Fruit fly (Drosophila melanogaster) whole organism, embryonic: Measurements from ENCODE around the gene CG31637.

Experiments used
- Aef1 ChIP-seq: fragments of 200-800 bp; sonication (Bioruptor generic); IDR thresholded peaks from 3 replicates; pipeline ENCODE4 v1.3.6; 2022; ENCODE audit warnings: missing biosample characterization, missing genetic modification characterization
- Blimp-1 ChIP-seq: fragments of 200-800 bp; sonication (Bioruptor generic); optimal IDR thresholded peaks from 3 replicates; lab custom pipeline; 2018; ENCODE audit warnings: missing biosample characterization, missing genetic modification characterization, mild to moderate bottlenecking, moderate library complexity, missing genetic modification reagents
- CG10462 ChIP-seq: fragments of 200-800 bp; sonication (Bioruptor generic); optimal IDR thresholded peaks from 2 replicates; lab custom pipeline; 2016; ENCODE audit warnings: missing biosample characterization, missing genetic modification characterization
- CG10979 ChIP-seq: fragments of 200-800 bp; sonication (Bioruptor generic); optimal IDR thresholded peaks from 2 replicates; lab custom pipeline; 2018; ENCODE audit warnings: missing biosample characterization, mild to moderate bottlenecking, missing genetic modification characterization, moderate library complexity
- CG11560 ChIP-seq: fragments of 200-800 bp; sonication (Bioruptor generic); IDR thresholded peaks from 3 replicates; pipeline ENCODE4 v1.3.6; 2022; ENCODE audit warnings: missing biosample characterization, missing genetic modification characterization
- CG12391 ChIP-seq: fragments of 200-800 bp; sonication (Bioruptor generic); optimal IDR thresholded peaks from 3 replicates; lab custom pipeline; 2018; ENCODE audit warnings: missing biosample characterization, mild to moderate bottlenecking, missing genetic modification characterization, moderate library complexity
- CG13287 ChIP-seq: fragments of 200-800 bp; sonication (Bioruptor generic); IDR thresholded peaks from 2 replicates; pipeline ENCODE4 v1.3.6; 2022; ENCODE audit warnings: missing biosample characterization, missing genetic modification characterization; ENCODE audit not compliant: partially characterized antibody
- CG13424 ChIP-seq: fragments of 200-800 bp; sonication (Bioruptor generic); optimal IDR thresholded peaks from 2 replicates; lab custom pipeline; 2019; ENCODE audit warnings: missing biosample characterization, mild to moderate bottlenecking, missing genetic modification characterization, moderate library complexity
- CG17186 ChIP-seq: fragments of 200-800 bp; sonication (Bioruptor generic); optimal IDR thresholded peaks from 3 replicates; lab custom pipeline; 2017; ENCODE audit warnings: missing biosample characterization, missing genetic modification reagents, missing genetic modification characterization
- CG17361 ChIP-seq: fragments of 200-800 bp; sonication (Bioruptor generic); IDR thresholded peaks from 3 replicates; pipeline ENCODE4 v1.3.6; 2022; ENCODE audit warnings: missing biosample characterization, missing genetic modification characterization
- CG17385 ChIP-seq: fragments of 200-800 bp; sonication (Bioruptor generic); optimal IDR thresholded peaks from 3 replicates; lab custom pipeline; 2018; ENCODE audit warnings: missing biosample characterization, mild to moderate bottlenecking, missing genetic modification characterization
- CG2712 ChIP-seq: fragments of 200-800 bp; optimal IDR thresholded peaks from 3 replicates; lab custom pipeline; 2019; ENCODE audit warnings: missing biosample characterization, mild to moderate bottlenecking, missing genetic modification characterization, moderate library complexity
- CG31441 ChIP-seq: fragments of 200-800 bp; sonication (Bioruptor generic); IDR thresholded peaks from 2 replicates; pipeline ENCODE4 v1.3.6; 2022; ENCODE audit warnings: missing biosample characterization, missing genetic modification characterization
- CG4730 ChIP-seq: fragments of 200-800 bp; sonication (Bioruptor generic); IDR thresholded peaks from 2 replicates; pipeline ENCODE4 v1.3.6; 2022; ENCODE audit warnings: missing biosample characterization, missing genetic modification characterization
- CG5180 ChIP-seq: fragments of 200-800 bp; sonication (Bioruptor generic); optimal IDR thresholded peaks from 3 replicates; lab custom pipeline; 2017; ENCODE audit warnings: missing biosample characterization, missing genetic modification characterization, mild to moderate bottlenecking, moderate library complexity, missing genetic modification reagents
- CG6254 ChIP-seq: fragments of 200-800 bp; sonication (Bioruptor generic); optimal IDR thresholded peaks from 3 replicates; lab custom pipeline; 2017; ENCODE audit warnings: mild to moderate bottlenecking, missing biosample characterization, missing genetic modification reagents, missing genetic modification characterization
- CG6689 ChIP-seq: fragments of 200-800 bp; sonication (Bioruptor generic); IDR thresholded peaks from 2 replicates; pipeline ENCODE4 v1.3.6; 2022; ENCODE audit warnings: missing biosample characterization, missing genetic modification characterization
- CG6854 ChIP-seq: fragments of 200-800 bp; sonication (Bioruptor generic); optimal IDR thresholded peaks from 3 replicates; lab custom pipeline; 2017; ENCODE audit warnings: missing biosample characterization, mild to moderate bottlenecking, missing genetic modification characterization
- CG7556 ChIP-seq: fragments of 200-800 bp; sonication (Bioruptor generic); optimal IDR thresholded peaks from 2 replicates; lab custom pipeline; 2017; ENCODE audit warnings: missing biosample characterization, mild to moderate bottlenecking, missing genetic modification characterization
- CG9437 ChIP-seq: fragments of 200-800 bp; sonication (Bioruptor generic); optimal IDR thresholded peaks from 2 replicates; lab custom pipeline; 2018; ENCODE audit warnings: missing biosample characterization, mild to moderate bottlenecking, missing genetic modification characterization
- CG9609 ChIP-seq: fragments of 200-800 bp; sonication (Bioruptor generic); optimal IDR thresholded peaks from 3 replicates; lab custom pipeline; 2016; ENCODE audit warnings: missing biosample characterization, missing genetic modification characterization
- CTCF ChIP-seq: fragments of 200-800 bp; sonication (Bioruptor generic); optimal IDR thresholded peaks from 2 replicates; lab custom pipeline; 2017; ENCODE audit warnings: missing biosample characterization, mild to moderate bottlenecking, missing genetic modification characterization, moderate library complexity
- CoRest ChIP-seq: fragments of 200-800 bp; sonication (Bioruptor generic); optimal IDR thresholded peaks from 3 replicates; lab custom pipeline; 2018; ENCODE audit warnings: missing biosample characterization, mild to moderate bottlenecking, missing genetic modification characterization, moderate library complexity
- D19A ChIP-seq: fragments of 200-800 bp; optimal IDR thresholded peaks from 3 replicates; lab custom pipeline; 2019; ENCODE audit warnings: missing biosample characterization, mild to moderate bottlenecking, missing genetic modification characterization, moderate library complexity
- Doc3 ChIP-seq: fragments of 200-800 bp; sonication (Bioruptor generic); IDR thresholded peaks from 3 replicates; pipeline ENCODE4 v1.3.6; 2022; ENCODE audit warnings: missing biosample characterization, missing genetic modification characterization; ENCODE audit not compliant: partially characterized antibody
- Drgx ChIP-seq: fragments of 200-800 bp; sonication (Bioruptor generic); IDR thresholded peaks from 2 replicates; pipeline ENCODE4 v1.3.6; 2022; ENCODE audit warnings: missing biosample characterization, missing genetic modification characterization
- Ets65A ChIP-seq: fragments of 200-800 bp; sonication (Bioruptor generic); peaks from one replicate; lab custom pipeline; 2016; ENCODE audit warnings: missing biosample characterization, missing genetic modification characterization
- Fer3 ChIP-seq: fragments of 200-800 bp; sonication (Bioruptor generic); optimal IDR thresholded peaks from 2 replicates; lab custom pipeline; 2018; ENCODE audit warnings: missing biosample characterization, mild to moderate bottlenecking, missing genetic modification characterization, moderate library complexity
- Hr51 ChIP-seq, 2 experiments: fragments of 200-800 bp; sonication (Bioruptor generic); optimal IDR thresholded peaks; 2 replicates in 1 of 2; 3 replicates in 1 of 2; lab custom pipeline; 2016 to 2018; ENCODE audit warnings: missing biosample characterization in 2 of 2, missing genetic modification characterization in 2 of 2, mild to moderate bottlenecking in 1 of 2, moderate library complexity in 1 of 2
- MBD-R2 ChIP-seq: fragments of 200-800 bp; sonication (Bioruptor generic); IDR thresholded peaks from 2 replicates; pipeline ENCODE4 v1.3.6; 2022; ENCODE audit warnings: missing biosample characterization, missing genetic modification characterization
- Opbp ChIP-seq: fragments of 200-800 bp; sonication (Bioruptor generic); IDR thresholded peaks from 3 replicates; pipeline ENCODE4 v1.3.6; 2022; ENCODE audit warnings: missing biosample characterization, missing genetic modification characterization; ENCODE audit not compliant: partially characterized antibody
- Sox100B ChIP-seq: fragments of 200-800 bp; sonication (Bioruptor generic); optimal IDR thresholded peaks from 3 replicates; lab custom pipeline; 2018; ENCODE audit warnings: missing biosample characterization, mild to moderate bottlenecking, missing genetic modification characterization
- Xrp1 ChIP-seq: fragments of 200-800 bp; sonication (Bioruptor generic); IDR thresholded peaks from 2 replicates; pipeline ENCODE4 v1.3.6; 2022; ENCODE audit warnings: missing biosample characterization, missing genetic modification characterization
- crol ChIP-seq: fragments of 200-800 bp; sonication (Bioruptor generic); IDR thresholded peaks from 2 replicates; pipeline ENCODE4 v1.3.6; 2022; ENCODE audit warnings: missing biosample characterization, missing genetic modification characterization
- dysf ChIP-seq: fragments of 200-800 bp; sonication (Bioruptor generic); IDR thresholded peaks from 3 replicates; pipeline ENCODE4 v1.3.6; 2022; ENCODE audit warnings: missing biosample characterization, missing genetic modification characterization
- eve ChIP-seq, 2 experiments: fragments of >200 bp; optimal IDR thresholded peaks; 2 replicates each; lab custom pipeline; 2017; ENCODE audit warnings: missing biosample characterization in 2 of 2, missing genetic modification characterization in 2 of 2
- gem ChIP-seq: fragments of 200-800 bp; sonication (Bioruptor generic); optimal IDR thresholded peaks from 2 replicates; lab custom pipeline; 2019; ENCODE audit warnings: missing biosample characterization, mild to moderate bottlenecking, missing genetic modification characterization, moderate library complexity
- hkb ChIP-seq, 2 experiments: fragments of 200-800 bp in 1 of 2; fragments of >200 bp in 1 of 2; sonication (Bioruptor generic) in 1 of 2; IDR thresholded peaks in 1 of 2; optimal IDR thresholded peaks in 1 of 2; 2 replicates each; pipeline versions ENCODE4 v1.3.6 to Lab custom; 2017 to 2022; ENCODE audit warnings: missing biosample characterization in 1 of 2, missing genetic modification characterization in 1 of 2
- jing ChIP-seq: fragments of 200-800 bp; sonication (Bioruptor generic); optimal IDR thresholded peaks from 2 replicates; lab custom pipeline; 2018; ENCODE audit warnings: missing biosample characterization, mild to moderate bottlenecking, missing genetic modification characterization
- lmd ChIP-seq: fragments of 200-800 bp; sonication (Bioruptor generic); IDR thresholded peaks from 2 replicates; pipeline ENCODE4 v1.3.6; 2022; ENCODE audit warnings: missing biosample characterization, missing genetic modification characterization
- lov ChIP-seq, 2 experiments: fragments of 200-800 bp in 1 of 2; fragments of >200 bp in 1 of 2; sonication (Bioruptor generic) in 1 of 2; IDR thresholded peaks in 1 of 2; optimal IDR thresholded peaks in 1 of 2; 2 replicates in 1 of 2; 3 replicates in 1 of 2; pipeline versions ENCODE4 v1.3.6 to Lab custom; 2017 to 2022; ENCODE audit warnings: missing biosample characterization in 1 of 2, missing genetic modification characterization in 1 of 2
- pb ChIP-seq: fragments of 200-800 bp; sonication (Bioruptor generic); optimal IDR thresholded peaks from 3 replicates; lab custom pipeline; 2016; ENCODE audit warnings: missing biosample characterization, missing genetic modification characterization
- phol ChIP-seq: fragments of 200-800 bp; sonication (Bioruptor generic); optimal IDR thresholded peaks from 3 replicates; lab custom pipeline; 2018; ENCODE audit warnings: missing biosample characterization, mild to moderate bottlenecking, missing genetic modification characterization, moderate library complexity
- row ChIP-seq: fragments of 200-800 bp; sonication (Bioruptor generic); IDR thresholded peaks from 3 replicates; pipeline ENCODE4 v1.3.6; 2022; ENCODE audit warnings: missing biosample characterization, missing genetic modification characterization
- sens ChIP-seq: fragments of 200-800 bp; sonication (Bioruptor generic); peaks from one replicate; lab custom pipeline; 2016; ENCODE audit warnings: missing biosample characterization, missing genetic modification characterization
- seq ChIP-seq: fragments of 200-800 bp; sonication (Bioruptor generic); IDR thresholded peaks from 2 replicates; pipeline ENCODE4 v1.3.6; 2022; ENCODE audit warnings: missing biosample characterization, missing genetic modification characterization
- tap ChIP-seq: fragments of 200-800 bp; optimal IDR thresholded peaks from 3 replicates; lab custom pipeline; 2019; ENCODE audit warnings: missing biosample characterization, mild to moderate bottlenecking, missing genetic modification characterization, moderate library complexity
- zf30C ChIP-seq: fragments of 200-800 bp; sonication (Bioruptor generic); optimal IDR thresholded peaks from 3 replicates; lab custom pipeline; 2018; ENCODE audit warnings: missing biosample characterization, mild to moderate bottlenecking, missing genetic modification characterization

Gene CG31637

dm6 chr2L:6503724-6504037 is 5.2 kb downstream of the CG31637 start:
- TF ChIP-seq crol (GFP tag; lab: Robert Waterston, UW) (peak; percentile 37; the same call in 1 of the 2 replicates), Blimp-1 (GFP tag; lab: Kevin White, UChicago) (peak; percentile 81), CTCF (GFP tag; lab: Kevin White, UChicago) (no peak)

- peak; percentile 30; the same call in 1 of the 2 replicates for TF ChIP-seq CG31441 (GFP tag; lab: Robert Waterston, UW)
- peak; percentile 40 for TF ChIP-seq Blimp-1 (GFP tag; lab: Kevin White, UChicago)
- TF ChIP-seq tap (tag; lab: Kevin White, UChicago) = peak; percentile 23
- no peak for TF ChIP-seq CG10462 (GFP tag; lab: Kevin White, UChicago)
- peak; percentile 28; the same call in 1 of the 3 replicates for TF ChIP-seq CG17361
- no peak for TF ChIP-seq pb (GFP tag; lab: Kevin White, UChicago)
- TF ChIP-seq CG7556 (GFP tag; lab: Kevin White, UChicago) = peak; percentile 13
- no peak for TF ChIP-seq CG4730
- peak; percentile 69 for TF ChIP-seq gem (tag; lab: Kevin White, UChicago)
- no peak for TF ChIP-seq CG6854
- TF ChIP-seq Xrp1 (GFP tag; lab: Robert Waterston, UW) = peak; percentile 41; the same call in 1 of the 2 replicates
- TF ChIP-seq CG6254 = peak; percentile 28
- TF ChIP-seq CG17186 (GFP tag; lab: Kevin White, UChicago) = no peak
- TF ChIP-seq dysf (GFP tag; lab: Robert Waterston, UW) = 0 out of 3 replicates have a peak, but pooled peaks have one; percentile 37
- peak; percentile 24 for TF ChIP-seq CG13424 (tag; lab: Kevin White, UChicago)
- TF ChIP-seq lmd (GFP tag; lab: Robert Waterston, UW) = 0 out of 2 replicates have a peak, but pooled peaks have one; percentile 22
- TF ChIP-seq Opbp (GFP tag; lab: Robert Waterston, UW) = no peak
- peak; percentile 8 for TF ChIP-seq CG9437 (GFP tag; lab: Kevin White, UChicago)
- no peak for TF ChIP-seq Aef1 (GFP tag; lab: Robert Waterston, UW)
- no peak for TF ChIP-seq Ets65A (GFP tag; lab: Kevin White, UChicago)
- TF ChIP-seq CG12391 (tag; lab: Kevin White, UChicago) = peak; percentile 46
- no peak for TF ChIP-seq CG5180 (GFP tag; lab: Kevin White, UChicago)
- no peak for TF ChIP-seq hkb (optimal IDR thresholded peaks at IDR 0.05; lab: Kevin White, UChicago)
- peak; percentile 36; the same call in 1 of the 2 replicates for TF ChIP-seq hkb (GFP tag; IDR thresholded peaks at IDR 0.05; lab: Robert Waterston, UW)
- TF ChIP-seq phol (tag; lab: Kevin White, UChicago) = peak; percentile 49
- peak; percentile 46; the same call in 1 of the 2 replicates for TF ChIP-seq Drgx (GFP tag; lab: Robert Waterston, UW)
- TF ChIP-seq eve (GFP tag; optimal IDR thresholded peaks at IDR 0.05; lab: Kevin White, UChicago) = peak in 1 of 2 experiments; percentile 51
- no peak for TF ChIP-seq MBD-R2 (GFP tag; lab: Robert Waterston, UW)
- no peak for TF ChIP-seq CG9609 (GFP tag; lab: Kevin White, UChicago)
- peak; percentile 21 for TF ChIP-seq Sox100B (GFP tag; lab: Kevin White, UChicago)
- TF ChIP-seq Doc3 (GFP tag; lab: Robert Waterston, UW) = no peak
- TF ChIP-seq zf30C (GFP tag; lab: Kevin White, UChicago) = peak; percentile 3
- TF ChIP-seq Fer3 (tag; lab: Kevin White, UChicago) = no peak
- TF ChIP-seq seq (GFP tag; lab: Robert Waterston, UW) = no peak
- peak; percentile 6 for TF ChIP-seq jing
- no peak for TF ChIP-seq lov (optimal IDR thresholded peaks at IDR 0.05; lab: Kevin White, UChicago)
- no peak for TF ChIP-seq lov (GFP tag; IDR thresholded peaks at IDR 0.05; lab: Robert Waterston, UW)
- peak in 1 of 2 experiments; percentile 40 for TF ChIP-seq Hr51 (GFP tag; optimal IDR thresholded peaks at IDR 0.05; lab: Kevin White, UChicago)
- peak; percentile 32; the same call in 2 of the 3 replicates for TF ChIP-seq row (GFP tag; lab: Robert Waterston, UW)
- TF ChIP-seq sens (GFP tag; lab: Kevin White, UChicago) = peak; percentile 0
- TF ChIP-seq CG6689 (GFP tag; lab: Robert Waterston, UW) = no peak
- no peak for TF ChIP-seq CG11560
- TF ChIP-seq CG13287 (GFP tag; lab: Robert Waterston, UW) = no peak
- TF ChIP-seq D19A = peak; percentile 32
- peak; percentile 45 for TF ChIP-seq CG10979 (tag; lab: Kevin White, UChicago)
- peak; percentile 29 for TF ChIP-seq CG17385 (GFP tag; lab: Kevin White, UChicago)
- TF ChIP-seq CoRest (tag; lab: Kevin White, UChicago) = peak; percentile 27
- peak; percentile 47 for TF ChIP-seq CG2712
Observed at dm6 chr2L:6508666-6509065, 10.2 kb downstream of the CG31637 start.
